Fruit fly (Drosophila melanogaster) whole organism, pupa: Measurements from ENCODE around the gene CG14219.

Experiments
- CG10348 ChIP-seq: fragments of 200-800 bp; sonication (Bioruptor generic); IDR thresholded peaks from 2 replicates; pipeline ENCODE4 v1.3.6; 2022; ENCODE audit warnings: missing biosample characterization, missing genetic modification characterization
- CG13204 ChIP-seq: fragments of 200-800 bp; sonication (Bioruptor generic); optimal IDR thresholded peaks from 2 replicates; lab custom pipeline; 2018; ENCODE audit warnings: missing biosample characterization, mild to moderate bottlenecking, missing genetic modification characterization, moderate library complexity
- CG14655 ChIP-seq: fragments of 200-800 bp; sonication (Bioruptor generic); optimal IDR thresholded peaks from 3 replicates; lab custom pipeline; 2017; ENCODE audit warnings: mild to moderate bottlenecking, missing biosample characterization, missing genetic modification reagents, missing genetic modification characterization
- CG15710 ChIP-seq: fragments of 200-800 bp; sonication (Bioruptor generic); optimal IDR thresholded peaks from 2 replicates; lab custom pipeline; 2018; ENCODE audit warnings: missing biosample characterization, mild to moderate bottlenecking, missing genetic modification characterization, moderate library complexity
- CG34367 ChIP-seq: fragments of 200-800 bp; sonication (Bioruptor generic); optimal IDR thresholded peaks from 2 replicates; lab custom pipeline; 2018; ENCODE audit warnings: missing biosample characterization, mild to moderate bottlenecking, missing genetic modification characterization
- CG4496 ChIP-seq: fragments of 200-800 bp; sonication (Bioruptor generic); IDR thresholded peaks from 3 replicates; pipeline ENCODE4 v1.3.6; 2022; ENCODE audit warnings: missing biosample characterization, missing genetic modification characterization
- CG8159 ChIP-seq: fragments of 200-800 bp; sonication (Bioruptor generic); optimal IDR thresholded peaks from 3 replicates; lab custom pipeline; 2018; ENCODE audit warnings: missing biosample characterization, mild to moderate bottlenecking, missing genetic modification characterization, moderate library complexity
- CG9948 ChIP-seq: fragments of 200-800 bp; sonication (Bioruptor generic); optimal IDR thresholded peaks from 2 replicates; lab custom pipeline; 2018; ENCODE audit warnings: missing biosample characterization, mild to moderate bottlenecking, missing genetic modification characterization, moderate library complexity
- D1 ChIP-seq: fragments of 200-800 bp; sonication (Bioruptor generic); optimal IDR thresholded peaks from 2 replicates; lab custom pipeline; 2018; ENCODE audit warnings: missing biosample characterization, mild to moderate bottlenecking, missing genetic modification characterization, moderate library complexity
- EcR ChIP-seq: fragments of 200-800 bp; sonication (Bioruptor generic); optimal IDR thresholded peaks from 3 replicates; lab custom pipeline; 2019; ENCODE audit warnings: missing biosample characterization, missing genetic modification characterization, mild to moderate bottlenecking, moderate library complexity, missing genetic modification reagents
- Ets98B ChIP-seq: fragments of 200-800 bp; sonication (Bioruptor generic); IDR thresholded peaks from 2 replicates; pipeline ENCODE4 v1.3.6; 2022; ENCODE audit warnings: missing biosample characterization, missing genetic modification characterization
- Pif1B ChIP-seq: fragments of 200-800 bp; sonication (Bioruptor generic); optimal IDR thresholded peaks from 3 replicates; lab custom pipeline; 2016; ENCODE audit warnings: missing biosample characterization, missing genetic modification characterization
- Snoo ChIP-seq: fragments of 200-800 bp; sonication (Bioruptor generic); optimal IDR thresholded peaks from 3 replicates; lab custom pipeline; 2017; ENCODE audit warnings: missing biosample characterization, mild to moderate bottlenecking, missing genetic modification characterization, inconsistent platforms
- rn ChIP-seq: fragments of 200-800 bp; sonication (Bioruptor generic); IDR thresholded peaks from 2 replicates; pipeline ENCODE4 v1.3.6; 2022; ENCODE audit warnings: missing biosample characterization, missing genetic modification characterization

DNA sequence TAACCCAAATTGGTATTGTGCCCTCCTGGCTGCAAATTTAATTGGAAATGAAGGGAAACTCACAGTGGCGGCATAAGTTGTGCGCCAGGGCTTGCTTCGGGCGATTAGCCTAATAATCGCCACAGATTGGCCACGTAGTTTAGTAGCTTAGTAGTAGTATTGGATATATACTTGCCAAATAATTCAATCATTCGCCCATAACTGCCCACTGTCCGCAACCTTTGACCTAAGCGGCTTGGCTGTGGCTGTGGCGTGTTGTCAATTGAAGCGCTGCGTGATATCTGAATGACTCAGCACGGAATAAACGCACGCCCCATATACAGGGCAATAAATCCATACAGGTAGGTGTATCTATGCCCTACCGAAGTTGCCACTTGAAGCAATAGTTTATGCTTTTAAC is 17.0 kb upstream of the CG14219 start:
- no peak for TF ChIP-seq CG14655 (GFP tag; lab: Kevin White, UChicago)
- no peak for TF ChIP-seq Ets98B
- no peak for TF ChIP-seq rn (GFP tag; lab: Robert Waterston, UW)
- no peak for TF ChIP-seq D1 (tag; lab: Kevin White, UChicago)
- TF ChIP-seq CG10348: no peak
- TF ChIP-seq CG9948 (tag; lab: Kevin White, UChicago): no peak
- no peak for TF ChIP-seq EcR (GFP tag; lab: Kevin White, UChicago)
- no peak for TF ChIP-seq Snoo (tag; lab: Kevin White, UChicago)
- TF ChIP-seq CG8159: no peak
- no peak for TF ChIP-seq CG34367 (tag; lab: Kevin White, UChicago)
- TF ChIP-seq CG13204 (GFP tag; lab: Kevin White, UChicago): no peak
- no peak for TF ChIP-seq CG4496 (GFP tag; lab: Robert Waterston, UW)
- TF ChIP-seq Pif1B (GFP tag; lab: Kevin White, UChicago): no peak
- no peak for TF ChIP-seq CG15710 (tag; lab: Kevin White, UChicago)
